Worm (Caenorhabditis elegans): Measurements from ENCODE around the gene ntp-1.

- TF ChIP-seq fos-1 (tag; optimal IDR thresholded peaks at IDR 0.05) (no peak), unc-62 (GFP tag; optimal IDR thresholded peaks at IDR 0.05) (no peak)
These were observed 21.9 kb upstream of the ntp-1 start for ce11 chrIV:7816402-7817102.
